Worm (Caenorhabditis elegans) whole organism, L1 larva: ENCODE measurements around the gene hsp-1.

ENCODE experiments used
- ceh-82 ChIP-seq, 3 experiments: fragments of 150-350 bp in 1 of 3; sonication (generic microtip) in 2 of 3; optimal IDR thresholded peaks; 2 replicates each; lab custom pipeline; 2014 to 2017; ENCODE audit warnings: missing biosample characterization in 3 of 3, missing genetic modification characterization in 3 of 3
- nhr-12 ChIP-seq: sonication (generic microtip); optimal IDR thresholded peaks from 2 replicates; lab custom pipeline; 2017; ENCODE audit warnings: missing biosample characterization, missing genetic modification characterization
- tbx-2 ChIP-seq: sonication (generic microtip); optimal IDR thresholded peaks from 2 replicates; lab custom pipeline; 2016; ENCODE audit warnings: missing genetic modification characterization, missing compliant biosample characterization
- xbp-1 ChIP-seq: sonication (generic microtip); optimal IDR thresholded peaks from 2 replicates; lab custom pipeline; 2016; ENCODE audit warnings: missing genetic modification characterization, missing compliant biosample characterization

DNA sequence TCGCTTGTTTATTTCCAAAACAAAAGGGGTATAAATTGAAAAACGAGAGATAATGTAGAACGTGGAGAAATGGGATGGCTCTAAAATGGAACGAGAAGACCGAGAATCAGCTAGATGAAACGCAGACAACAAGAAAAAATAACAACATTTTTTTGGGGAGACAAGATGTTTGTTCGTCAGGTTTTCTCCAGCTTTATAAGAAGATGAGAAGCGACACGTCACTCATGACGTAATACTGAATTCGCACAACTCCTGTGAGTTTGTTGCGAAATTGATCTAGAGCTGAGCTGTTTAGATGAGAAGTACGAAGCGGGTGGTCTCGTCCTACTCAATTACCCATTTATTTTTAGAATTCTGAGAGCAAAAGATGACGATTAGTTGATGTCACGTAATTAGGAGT, 6.5 kb downstream of the hsp-1 start:
- TF ChIP-seq xbp-1 (tag; lab: Kevin White, UChicago): peak; percentile 53
- TF ChIP-seq ceh-82 (tag; optimal IDR thresholded peaks at IDR 0.05; lab: Kevin White, UChicago): peak in 2 of 3 experiments; percentile 5 to 37
- TF ChIP-seq tbx-2 (tag; lab: Kevin White, UChicago): peak; percentile 29
- no peak for TF ChIP-seq nhr-12 (tag; lab: Kevin White, UChicago)
